Fruit fly (Drosophila melanogaster) whole organism, embryonic: ENCODE results near the gene CG15343.
A peak's percentile ranks its signal among the peaks of the same experiment; 100 is the strongest.

ENCODE experiments used
- Atf-2 ChIP-seq: fragments of 200-800 bp; sonication (Bioruptor generic); optimal IDR thresholded peaks from 2 replicates; lab custom pipeline; 2016; ENCODE audit warnings: missing biosample characterization, missing genetic modification characterization
- B-H2 ChIP-seq: fragments of 200-800 bp; sonication (Bioruptor generic); optimal IDR thresholded peaks from 2 replicates; lab custom pipeline; 2018; ENCODE audit warnings: missing biosample characterization, mild to moderate bottlenecking, missing genetic modification characterization
- BEAF-32 ChIP-seq: fragments of 200-800 bp; sonication (Bioruptor generic); optimal IDR thresholded peaks from 3 replicates; lab custom pipeline; 2017; ENCODE audit warnings: missing biosample characterization, missing genetic modification characterization, mild to moderate bottlenecking, moderate library complexity, missing genetic modification reagents
- Blimp-1 ChIP-seq: fragments of 200-800 bp; sonication (Bioruptor generic); optimal IDR thresholded peaks from 3 replicates; lab custom pipeline; 2018; ENCODE audit warnings: missing biosample characterization, missing genetic modification characterization, mild to moderate bottlenecking, moderate library complexity, missing genetic modification reagents
- CG10267 ChIP-seq: fragments of 200-800 bp; sonication (Bioruptor generic); optimal IDR thresholded peaks from 2 replicates; lab custom pipeline; 2018; ENCODE audit warnings: missing biosample characterization, mild to moderate bottlenecking, missing genetic modification characterization, moderate library complexity
- CG12155 ChIP-seq: fragments of 200-800 bp; sonication (Bioruptor generic); optimal IDR thresholded peaks from 3 replicates; lab custom pipeline; 2016; ENCODE audit warnings: missing biosample characterization, missing genetic modification characterization
- CG15269 ChIP-seq: fragments of 200-800 bp; sonication (Bioruptor generic); optimal IDR thresholded peaks from 2 replicates; lab custom pipeline; 2018; ENCODE audit warnings: missing biosample characterization, mild to moderate bottlenecking, missing genetic modification characterization, moderate library complexity
- CG1602 ChIP-seq: fragments of 200-800 bp; sonication (Bioruptor generic); optimal IDR thresholded peaks from 3 replicates; lab custom pipeline; 2016; ENCODE audit warnings: missing biosample characterization, missing genetic modification characterization
- CG17186 ChIP-seq: fragments of 200-800 bp; sonication (Bioruptor generic); optimal IDR thresholded peaks from 3 replicates; lab custom pipeline; 2017; ENCODE audit warnings: missing biosample characterization, missing genetic modification reagents, missing genetic modification characterization
- CG17359 ChIP-seq: fragments of 200-800 bp; sonication (Bioruptor generic); optimal IDR thresholded peaks from 3 replicates; lab custom pipeline; 2018; ENCODE audit warnings: missing biosample characterization, mild to moderate bottlenecking, missing genetic modification characterization, moderate library complexity
- CG17612 ChIP-seq: fragments of 200-800 bp; sonication (Bioruptor generic); IDR thresholded peaks from 2 replicates; pipeline ENCODE4 v1.3.6; 2022; ENCODE audit warnings: missing biosample characterization, missing genetic modification characterization
- CG2120 ChIP-seq: fragments of 200-800 bp; sonication (Bioruptor generic); optimal IDR thresholded peaks from 3 replicates; lab custom pipeline; 2016; ENCODE audit warnings: missing biosample characterization, missing genetic modification characterization
- CG30403 ChIP-seq: fragments of 200-800 bp; sonication (Bioruptor generic); optimal IDR thresholded peaks from 3 replicates; lab custom pipeline; 2016; ENCODE audit warnings: missing biosample characterization, missing genetic modification characterization
- CG3065 ChIP-seq: fragments of 200-800 bp; sonication (Bioruptor generic); optimal IDR thresholded peaks from 2 replicates; lab custom pipeline; 2016; ENCODE audit warnings: missing biosample characterization, missing genetic modification characterization
- CG31388 ChIP-seq: fragments of 200-800 bp; sonication (Bioruptor generic); optimal IDR thresholded peaks from 2 replicates; lab custom pipeline; 2016; ENCODE audit warnings: missing biosample characterization, missing genetic modification characterization
- CG32772 ChIP-seq: fragments of 200-800 bp; sonication (Bioruptor generic); IDR thresholded peaks from 2 replicates; pipeline ENCODE4 v1.3.6; 2022; ENCODE audit warnings: missing biosample characterization, missing genetic modification characterization
- CG33557 ChIP-seq: fragments of 200-800 bp; sonication (Bioruptor generic); optimal IDR thresholded peaks from 2 replicates; lab custom pipeline; 2019; ENCODE audit warnings: missing biosample characterization, mild to moderate bottlenecking, missing genetic modification characterization, moderate library complexity
- CG3407 ChIP-seq: fragments of 200-800 bp; sonication (Bioruptor generic); optimal IDR thresholded peaks from 2 replicates; lab custom pipeline; 2018; ENCODE audit warnings: missing biosample characterization, mild to moderate bottlenecking, missing genetic modification characterization
- CG34376 ChIP-seq: fragments of 200-800 bp; sonication (Bioruptor generic); optimal IDR thresholded peaks from 2 replicates; lab custom pipeline; 2018; ENCODE audit warnings: missing biosample characterization, mild to moderate bottlenecking, missing genetic modification characterization
- CG4404 ChIP-seq: fragments of 200-800 bp; sonication (Bioruptor generic); IDR thresholded peaks from 2 replicates; pipeline ENCODE4 v1.3.6; 2022; ENCODE audit warnings: missing biosample characterization, missing genetic modification characterization
- CG4854 ChIP-seq: fragments of 200-800 bp; sonication (Bioruptor generic); optimal IDR thresholded peaks from 2 replicates; lab custom pipeline; 2016; ENCODE audit warnings: missing biosample characterization, missing genetic modification characterization, inconsistent platforms
- CG6272 ChIP-seq: fragments of 200-800 bp; sonication (Bioruptor generic); IDR thresholded peaks from 2 replicates; pipeline ENCODE4 v1.3.6; 2022; ENCODE audit warnings: missing biosample characterization, missing genetic modification characterization
- CG6689 ChIP-seq: fragments of 200-800 bp; sonication (Bioruptor generic); IDR thresholded peaks from 2 replicates; pipeline ENCODE4 v1.3.6; 2022; ENCODE audit warnings: missing biosample characterization, missing genetic modification characterization
- CG6791 ChIP-seq: fragments of 200-800 bp; sonication (Bioruptor generic); IDR thresholded peaks from 3 replicates; pipeline ENCODE4 v1.3.6; 2022; ENCODE audit warnings: missing biosample characterization, missing genetic modification characterization; ENCODE audit not compliant: partially characterized antibody
- CG8388 ChIP-seq: fragments of 200-800 bp; sonication (Bioruptor generic); optimal IDR thresholded peaks from 2 replicates; lab custom pipeline; 2019; ENCODE audit warnings: missing biosample characterization, mild to moderate bottlenecking, missing genetic modification characterization, moderate library complexity
- CG8944 ChIP-seq: fragments of 200-800 bp; sonication (Bioruptor generic); optimal IDR thresholded peaks from 3 replicates; lab custom pipeline; 2016; ENCODE audit warnings: missing biosample characterization, missing genetic modification characterization
- Chrac-16 ChIP-seq: fragments of 200-800 bp; sonication (Bioruptor generic); optimal IDR thresholded peaks from 3 replicates; lab custom pipeline; 2016; ENCODE audit warnings: missing biosample characterization, missing genetic modification characterization
- D19B ChIP-seq: fragments of 200-800 bp; sonication (Bioruptor generic); optimal IDR thresholded peaks from 2 replicates; lab custom pipeline; 2017; ENCODE audit warnings: missing biosample characterization, mild to moderate bottlenecking, missing genetic modification characterization
- Hey ChIP-seq: fragments of 200-800 bp; sonication (Bioruptor generic); optimal IDR thresholded peaks from 3 replicates; lab custom pipeline; 2018; ENCODE audit warnings: missing biosample characterization, mild to moderate bottlenecking, missing genetic modification characterization
- Hmr ChIP-seq: fragments of 200-800 bp; sonication (Bioruptor generic); optimal IDR thresholded peaks from 3 replicates; lab custom pipeline; 2017; ENCODE audit warnings: mild to moderate bottlenecking, missing biosample characterization, missing genetic modification reagents, missing genetic modification characterization
- Hr51 ChIP-seq, 2 experiments: fragments of 200-800 bp; sonication (Bioruptor generic); optimal IDR thresholded peaks; 2 replicates in 1 of 2; 3 replicates in 1 of 2; lab custom pipeline; 2016 to 2018; ENCODE audit warnings: missing biosample characterization in 2 of 2, missing genetic modification characterization in 2 of 2, mild to moderate bottlenecking in 1 of 2, moderate library complexity in 1 of 2
- Lpt ChIP-seq: fragments of >200 bp; optimal IDR thresholded peaks from 2 replicates; lab custom pipeline; 2018; ENCODE audit warnings: missing biosample characterization, missing genetic modification characterization
- Sry-δ ChIP-seq: fragments of 200-800 bp; sonication (Bioruptor generic); optimal IDR thresholded peaks from 2 replicates; lab custom pipeline; 2016; ENCODE audit warnings: missing biosample characterization, missing genetic modification characterization
- Usf ChIP-seq: fragments of 200-800 bp; sonication (Bioruptor generic); optimal IDR thresholded peaks from 2 replicates; lab custom pipeline; 2017; ENCODE audit warnings: missing genotype, missing biosample characterization, missing genetic modification characterization
- Xbp1 ChIP-seq: fragments of 200-800 bp; sonication (Bioruptor generic); optimal IDR thresholded peaks from 3 replicates; lab custom pipeline; 2016; ENCODE audit warnings: missing biosample characterization, mild to moderate bottlenecking, missing genetic modification characterization
- al ChIP-seq: fragments of 200-800 bp; sonication (Bioruptor generic); IDR thresholded peaks from 2 replicates; pipeline ENCODE4 v1.3.6; 2022; ENCODE audit warnings: missing biosample characterization, missing genetic modification characterization
- ap ChIP-seq: fragments of 200-800 bp; sonication (Bioruptor generic); IDR thresholded peaks from 2 replicates; pipeline ENCODE4 v1.3.6; 2022; ENCODE audit warnings: missing biosample characterization, missing genetic modification characterization
- bbx ChIP-seq: fragments of 200-800 bp; sonication (Bioruptor generic); IDR thresholded peaks from 2 replicates; pipeline ENCODE4 v1.3.6; 2022; ENCODE audit warnings: missing biosample characterization, missing genetic modification characterization; ENCODE audit not compliant: partially characterized antibody
- cas ChIP-seq: fragments of 200-800 bp; sonication (Bioruptor generic); IDR thresholded peaks from 2 replicates; pipeline ENCODE4 v1.3.6; 2022; ENCODE audit warnings: missing biosample characterization, missing genetic modification characterization
- chinmo ChIP-seq: fragments of 200-800 bp; sonication (Bioruptor generic); IDR thresholded peaks from 4 replicates; pipeline ENCODE4 v1.3.6; 2022; ENCODE audit warnings: missing biosample characterization, missing genetic modification characterization; ENCODE audit not compliant: partially characterized antibody
- chm ChIP-seq: fragments of 200-800 bp; sonication (Bioruptor generic); IDR thresholded peaks from 2 replicates; pipeline ENCODE4 v1.3.6; 2022; ENCODE audit warnings: missing biosample characterization, missing genetic modification characterization
- dm ChIP-seq: fragments of 200-800 bp; sonication (Bioruptor generic); optimal IDR thresholded peaks from 3 replicates; lab custom pipeline; 2016; ENCODE audit warnings: missing biosample characterization, missing genetic modification characterization
- gcm ChIP-seq: fragments of 200-800 bp; sonication (Bioruptor generic); optimal IDR thresholded peaks from 2 replicates; lab custom pipeline; 2019; ENCODE audit warnings: missing biosample characterization, mild to moderate bottlenecking, missing genetic modification characterization, moderate library complexity
- lola ChIP-seq, 3 experiments: fragments of >200 bp in 2 of 3; fragments of 200-800 bp in 1 of 3; sonication (Bioruptor generic) in 1 of 3; optimal IDR thresholded peaks; 2 replicates each; lab custom pipeline; 2017 to 2019; ENCODE audit warnings: missing biosample characterization in 3 of 3, missing genetic modification characterization in 3 of 3, mild to moderate bottlenecking in 1 of 3, moderate library complexity in 1 of 3
- otp ChIP-seq: fragments of 200-800 bp; sonication (Bioruptor generic); IDR thresholded peaks from 3 replicates; pipeline ENCODE4, ENCODE4 v1.3.6; 2022; ENCODE audit warnings: missing biosample characterization, missing genetic modification characterization
- pfk ChIP-seq: fragments of 200-800 bp; sonication (Bioruptor generic); optimal IDR thresholded peaks from 2 replicates; lab custom pipeline; 2018; ENCODE audit warnings: missing biosample characterization, mild to moderate bottlenecking, missing genetic modification characterization, moderate library complexity
- pros ChIP-seq: fragments of 200-800 bp; sonication (Bioruptor generic); optimal IDR thresholded peaks from 3 replicates; lab custom pipeline; 2019; ENCODE audit warnings: missing biosample characterization, mild to moderate bottlenecking, missing genetic modification characterization, moderate library complexity
- pum ChIP-seq: fragments of 200-800 bp; sonication (Bioruptor generic); optimal IDR thresholded peaks from 2 replicates; lab custom pipeline; 2016; ENCODE audit warnings: missing biosample characterization, missing genetic modification characterization
- tap ChIP-seq: fragments of 200-800 bp; optimal IDR thresholded peaks from 3 replicates; lab custom pipeline; 2019; ENCODE audit warnings: missing biosample characterization, mild to moderate bottlenecking, missing genetic modification characterization, moderate library complexity

The CG15343 gene

dm6 chrX:8273799-8274484 lies at the start of gene CG15343 (continued):
- TF ChIP-seq CG17612: no peak
- no peak for TF ChIP-seq CG32772 (GFP tag; lab: Robert Waterston, UW)
- TF ChIP-seq CG17359: peak; percentile 15
- TF ChIP-seq CG31388 (GFP tag; lab: Kevin White, UChicago): no peak
- TF ChIP-seq lola (GFP tag; optimal IDR thresholded peaks at IDR 0.05; lab: Kevin White, UChicago): no peak
- peak; percentile 44 for TF ChIP-seq CG30403 (GFP tag; lab: Kevin White, UChicago)
- TF ChIP-seq CG2120: peak; percentile 67
- TF ChIP-seq dm: no peak
- no peak for TF ChIP-seq D19B (GFP tag; lab: Kevin White, UChicago)
- peak; percentile 60; the same call in 1 of the 3 replicates for TF ChIP-seq CG6791 (GFP tag; lab: Robert Waterston, UW)
- TF ChIP-seq Xbp1: peak; percentile 49
- TF ChIP-seq CG15269 (tag; lab: Kevin White, UChicago): no peak
- no peak for TF ChIP-seq CG3407 (GFP tag; lab: Kevin White, UChicago)
- no peak for TF ChIP-seq CG3065
- no peak for TF ChIP-seq CG4404 (GFP tag; lab: Robert Waterston, UW)
- no peak for TF ChIP-seq Usf (GFP tag; lab: Kevin White, UChicago)
- TF ChIP-seq Chrac-16 (GFP tag; lab: Kevin White, UChicago): peak; percentile 14
- no peak for TF ChIP-seq cas (GFP tag; lab: Robert Waterston, UW)
- no peak for TF ChIP-seq pros
- no peak for TF ChIP-seq Hey (tag; lab: Kevin White, UChicago)
- 0 out of 2 replicates have a peak, but pooled peaks have one; percentile 10 for TF ChIP-seq CG6689 (GFP tag; lab: Robert Waterston, UW)
- TF ChIP-seq CG34376 (GFP tag; lab: Kevin White, UChicago): no peak
- TF ChIP-seq Lpt: no peak
- no peak for TF ChIP-seq otp (GFP tag; lab: Robert Waterston, UW)
- no peak for TF ChIP-seq pum (GFP tag; lab: Kevin White, UChicago)
- TF ChIP-seq pfk (GFP tag; lab: Kevin White, UChicago): no peak
- TF ChIP-seq al (GFP tag; lab: Robert Waterston, UW): peak; percentile 34; the same call in 1 of the 2 replicates
- TF ChIP-seq Atf-2 (GFP tag; lab: Kevin White, UChicago): peak; percentile 41
- no peak for TF ChIP-seq tap
- TF ChIP-seq gcm (GFP tag; lab: Kevin White, UChicago): no peak
- no peak for TF ChIP-seq CG4854 (GFP tag; lab: Kevin White, UChicago)
- no peak for TF ChIP-seq ap
- no peak for TF ChIP-seq chm (GFP tag; lab: Robert Waterston, UW)
- TF ChIP-seq CG8944 (GFP tag; lab: Kevin White, UChicago): no peak
- TF ChIP-seq CG33557 (GFP tag; lab: Kevin White, UChicago): no peak
- TF ChIP-seq CG6272 (GFP tag; lab: Robert Waterston, UW): peak; percentile 32; the same call in 1 of the 2 replicates
- peak; percentile 11 for TF ChIP-seq CG12155
- no peak for TF ChIP-seq B-H2 (GFP tag; lab: Kevin White, UChicago)
- peak in 1 of 2 experiments; percentile 18 for TF ChIP-seq Hr51 (GFP tag; optimal IDR thresholded peaks at IDR 0.05; lab: Kevin White, UChicago)
- peak; percentile 10 for TF ChIP-seq Blimp-1
- no peak for TF ChIP-seq CG8388 (GFP tag; lab: Kevin White, UChicago)
- TF ChIP-seq bbx (GFP tag; lab: Robert Waterston, UW): no peak; the same call in 1 of the 2 replicates
- TF ChIP-seq BEAF-32: no peak
- no peak for TF ChIP-seq CG17186 (GFP tag; lab: Kevin White, UChicago)
- TF ChIP-seq CG10267 (tag; lab: Kevin White, UChicago): no peak
- no peak for TF ChIP-seq Sry-δ (GFP tag; lab: Kevin White, UChicago)
- TF ChIP-seq Hmr (GFP tag; lab: Kevin White, UChicago): peak; percentile 28
- no peak for TF ChIP-seq CG1602 (GFP tag; lab: Kevin White, UChicago)
- no peak for TF ChIP-seq chinmo
